Fruit fly (Drosophila melanogaster) whole organism, adult: ENCODE data around the gene CG9733.
A peak's percentile ranks its signal among the peaks of the same experiment; 100 is the strongest.

Source experiments
- CG11617 ChIP-seq: fragments of 200-800 bp; sonication (Bioruptor generic); optimal IDR thresholded peaks from 2 replicates; lab custom pipeline; 2017; ENCODE audit warnings: mild to moderate bottlenecking, missing biosample characterization, missing genetic modification reagents, missing genetic modification characterization
- CG12768 ChIP-seq: fragments of 200-800 bp; sonication (Bioruptor generic); optimal IDR thresholded peaks from 2 replicates; lab custom pipeline; 2017; ENCODE audit warnings: missing biosample characterization, missing genetic modification characterization, mild to moderate bottlenecking, moderate library complexity, missing genetic modification reagents
- CG14711 ChIP-seq: fragments of 200-800 bp; sonication (Bioruptor generic); optimal IDR thresholded peaks from 2 replicates; lab custom pipeline; 2018; ENCODE audit warnings: missing biosample characterization, mild to moderate bottlenecking, missing genetic modification characterization, moderate library complexity
- CG1620 ChIP-seq: fragments of 200-800 bp; sonication (Bioruptor generic); optimal IDR thresholded peaks from 2 replicates; lab custom pipeline; 2016; ENCODE audit warnings: missing biosample characterization, missing genetic modification characterization
- CG33017 ChIP-seq: fragments of 200-800 bp; sonication (Bioruptor generic); optimal IDR thresholded peaks from 2 replicates; lab custom pipeline; 2018; ENCODE audit warnings: missing biosample characterization, mild to moderate bottlenecking, missing genetic modification characterization, moderate library complexity
- CG5204 ChIP-seq: fragments of 200-800 bp; sonication (Bioruptor generic); optimal IDR thresholded peaks from 2 replicates; lab custom pipeline; 2016; ENCODE audit warnings: missing biosample characterization, missing genetic modification characterization
- CG7045 ChIP-seq: fragments of 200-800 bp; sonication (Bioruptor generic); optimal IDR thresholded peaks from 2 replicates; lab custom pipeline; 2017; ENCODE audit warnings: missing biosample characterization, mild to moderate bottlenecking, missing genetic modification characterization
- CG7101 ChIP-seq: fragments of 200-800 bp; sonication (Bioruptor generic); optimal IDR thresholded peaks from 2 replicates; lab custom pipeline; 2018; ENCODE audit warnings: missing biosample characterization, mild to moderate bottlenecking, missing genetic modification characterization, moderate library complexity
- Clk ChIP-seq: fragments of 200-800 bp; sonication (Bioruptor generic); optimal IDR thresholded peaks from 2 replicates; lab custom pipeline; 2017; ENCODE audit warnings: missing biosample characterization, missing genetic modification characterization
- Crg-1 ChIP-seq: fragments of 200-800 bp; sonication (Bioruptor generic); optimal IDR thresholded peaks from 2 replicates; lab custom pipeline; 2016; ENCODE audit warnings: missing biosample characterization, missing genetic modification characterization
- Hr96 ChIP-seq: fragments of 200-800 bp; sonication (Bioruptor generic); optimal IDR thresholded peaks from 2 replicates; lab custom pipeline; 2016; ENCODE audit warnings: missing biosample characterization, missing genetic modification characterization
- Mnt ChIP-seq: fragments of 200-800 bp; sonication (Bioruptor generic); optimal IDR thresholded peaks from 2 replicates; lab custom pipeline; 2016; ENCODE audit warnings: missing biosample characterization, mild to moderate bottlenecking, missing genetic modification characterization
- bab1 ChIP-seq: fragments of 200-800 bp; sonication (Bioruptor generic); optimal IDR thresholded peaks from 3 replicates; lab custom pipeline; 2019; ENCODE audit warnings: missing biosample characterization, mild to moderate bottlenecking, missing genetic modification characterization, moderate library complexity
- cic ChIP-seq: fragments of 200-800 bp; sonication (Bioruptor generic); optimal IDR thresholded peaks from 2 replicates; lab custom pipeline; 2017; ENCODE audit warnings: missing biosample characterization, mild to moderate bottlenecking, missing genetic modification characterization, moderate library complexity
- cnc ChIP-seq, 2 experiments: fragments of >200 bp; optimal IDR thresholded peaks; 2 replicates each; lab custom pipeline; 2017
- kay ChIP-seq: fragments of 200-800 bp; sonication (Bioruptor generic); peaks from one replicate; lab custom pipeline; 2016; ENCODE audit warnings: missing biosample characterization, missing genetic modification characterization, borderline replicate concordance
- ovo ChIP-seq: fragments of 200-800 bp; sonication (Bioruptor generic); optimal IDR thresholded peaks from 2 replicates; lab custom pipeline; 2016; ENCODE audit warnings: missing biosample characterization, missing genetic modification characterization
- pad ChIP-seq: fragments of 200-800 bp; sonication (Bioruptor generic); optimal IDR thresholded peaks from 3 replicates; lab custom pipeline; 2017; ENCODE audit warnings: missing biosample characterization, missing genetic modification characterization, mild to moderate bottlenecking, moderate library complexity, missing genetic modification reagents
- tj ChIP-seq: fragments of 200-800 bp; sonication (Bioruptor generic); optimal IDR thresholded peaks from 3 replicates; lab custom pipeline; 2017; ENCODE audit warnings: missing biosample characterization, mild to moderate bottlenecking, missing genetic modification characterization, moderate library complexity
- toe ChIP-seq: fragments of 200-800 bp; sonication (Bioruptor generic); optimal IDR thresholded peaks from 2 replicates; lab custom pipeline; 2016; ENCODE audit warnings: missing biosample characterization, missing genetic modification characterization

The CG9733 gene

dm6 chr3R:30288362-30289055, 42.0 kb upstream of the CG9733 start:
- no peak for TF ChIP-seq tj
- TF ChIP-seq CG14711 (tag; lab: Kevin White, UChicago) = no peak
- peak; percentile 0 for TF ChIP-seq kay

- TF ChIP-seq cic (GFP tag; lab: Kevin White, UChicago) (no peak), CG7101 (tag; lab: Kevin White, UChicago) (no peak), CG1620 (no peak), Crg-1 (GFP tag; lab: Kevin White, UChicago) (no peak), toe (GFP tag; lab: Kevin White, UChicago) (no peak), tj (no peak), CG12768 (GFP tag; lab: Kevin White, UChicago) (no peak)
These were observed 40.9 kb upstream of the CG9733 start for dm6 chr3R:30287389-30287788.

dm6 chr3R:30286347-30286746, 39.8 kb upstream of the CG9733 start:
- no peak for TF ChIP-seq Hr96 (GFP tag; lab: Kevin White, UChicago)
- TF ChIP-seq CG12768 (GFP tag; lab: Kevin White, UChicago) = no peak
- TF ChIP-seq cic (GFP tag; lab: Kevin White, UChicago) = no peak
- no peak for TF ChIP-seq tj
- TF ChIP-seq pad (GFP tag; lab: Kevin White, UChicago) = no peak
- no peak for TF ChIP-seq kay
- TF ChIP-seq CG7045 (GFP tag; lab: Kevin White, UChicago) = no peak
- TF ChIP-seq CG5204 = no peak
- no peak for TF ChIP-seq CG14711 (tag; lab: Kevin White, UChicago)
- no peak for TF ChIP-seq CG11617 (GFP tag; lab: Kevin White, UChicago)
- TF ChIP-seq CG33017 (tag; lab: Kevin White, UChicago) = no peak
- TF ChIP-seq ovo = no peak
- TF ChIP-seq CG7101 (tag; lab: Kevin White, UChicago) = no peak

- no peak for TF ChIP-seq CG7045 (GFP tag; lab: Kevin White, UChicago)
- no peak for TF ChIP-seq kay
- no peak for TF ChIP-seq ovo
- TF ChIP-seq Clk (GFP tag; lab: Kevin White, UChicago) = no peak
- no peak for TF ChIP-seq cic (GFP tag; lab: Kevin White, UChicago)
- TF ChIP-seq Crg-1 (GFP tag; lab: Kevin White, UChicago) = no peak
- no peak for TF ChIP-seq cnc (optimal IDR thresholded peaks at IDR 0.05; lab: Kevin White, UChicago)
- no peak for TF ChIP-seq pad (GFP tag; lab: Kevin White, UChicago)
- TF ChIP-seq CG33017 (tag; lab: Kevin White, UChicago) = no peak
- TF ChIP-seq CG14711 (tag; lab: Kevin White, UChicago) = no peak
- TF ChIP-seq Mnt (GFP tag; lab: Kevin White, UChicago) = no peak
- TF ChIP-seq CG1620 = no peak
- no peak for TF ChIP-seq Hr96 (GFP tag; lab: Kevin White, UChicago)
- TF ChIP-seq tj = no peak
- TF ChIP-seq CG7101 (tag; lab: Kevin White, UChicago) = no peak
- no peak for TF ChIP-seq bab1 (GFP tag; lab: Kevin White, UChicago)
- no peak for TF ChIP-seq toe (GFP tag; lab: Kevin White, UChicago)
- TF ChIP-seq CG11617 (GFP tag; lab: Kevin White, UChicago) = no peak
- TF ChIP-seq CG5204 = no peak
- TF ChIP-seq CG12768 (GFP tag; lab: Kevin White, UChicago) = no peak
These were observed 38.6 kb upstream of the CG9733 start for dm6 chr3R:30284989-30285670.

dm6 chr3R:30284573-30284972, 38.1 kb upstream of the CG9733 start:
- TF ChIP-seq Crg-1 (GFP tag; lab: Kevin White, UChicago) (no peak), toe (GFP tag; lab: Kevin White, UChicago) (no peak), CG7101 (tag; lab: Kevin White, UChicago) (no peak), CG11617 (GFP tag; lab: Kevin White, UChicago) (no peak), CG1620 (no peak), Mnt (GFP tag; lab: Kevin White, UChicago) (no peak)

- TF ChIP-seq CG7101 (tag; lab: Kevin White, UChicago) = no peak
- TF ChIP-seq kay = peak; percentile 3
- no peak for TF ChIP-seq pad (GFP tag; lab: Kevin White, UChicago)
- TF ChIP-seq Hr96 (GFP tag; lab: Kevin White, UChicago) = no peak
- TF ChIP-seq Crg-1 (GFP tag; lab: Kevin White, UChicago) = no peak
- no peak for TF ChIP-seq CG12768 (GFP tag; lab: Kevin White, UChicago)
- no peak for TF ChIP-seq CG11617 (GFP tag; lab: Kevin White, UChicago)
These were observed 37.4 kb upstream of the CG9733 start for dm6 chr3R:30283940-30284339.
